Worm (Caenorhabditis elegans) whole organism, L3 larva: Measurements from ENCODE around the gene nspg-8.

Experiments
- ZK546.5 ChIP-seq: sonication (generic microtip); optimal IDR thresholded peaks from 2 replicates; lab custom pipeline; 2017; ENCODE audit warnings: missing biosample characterization, missing genetic modification characterization
- aly-2 ChIP-seq: fragments of 150-350 bp; optimal IDR thresholded peaks from 2 replicates; lab custom pipeline; 2014; ENCODE audit warnings: missing biosample characterization, missing genetic modification characterization
- ceh-16 ChIP-seq: sonication (generic microtip); optimal IDR thresholded peaks from 2 replicates; lab custom pipeline; 2017; ENCODE audit warnings: missing biosample characterization, missing genetic modification characterization
- egl-27 ChIP-seq: sonication (generic microtip); optimal IDR thresholded peaks from 4 replicates; lab custom pipeline; 2017; ENCODE audit warnings: missing biosample characterization, missing genetic modification reagents, missing genetic modification characterization
- elt-3 ChIP-seq, 3 experiments: fragments of 150-350 bp in 1 of 3; sonication (generic microtip) in 2 of 3; optimal IDR thresholded peaks; 2 replicates in 2 of 3; 4 replicates in 1 of 3; lab custom pipeline; 2014 to 2017; ENCODE audit warnings: missing biosample characterization in 3 of 3, missing genetic modification characterization in 3 of 3
- eor-1 ChIP-seq, 2 experiments: fragments of 150-350 bp; optimal IDR thresholded peaks; 2 replicates each; lab custom pipeline; 2014 to 2018; ENCODE audit warnings: missing biosample characterization in 2 of 2, missing genetic modification characterization in 2 of 2
- lin-39 ChIP-seq: fragments of 150-350 bp; optimal IDR thresholded peaks from 2 replicates; lab custom pipeline; 2018; ENCODE audit warnings: missing biosample characterization, missing genetic modification reagents, missing genetic modification characterization
- nhr-76 ChIP-seq: fragments of 150-350 bp; sonication (generic microtip); optimal IDR thresholded peaks from 5 replicates; lab custom pipeline; 2014; ENCODE audit warnings: missing biosample characterization, missing genetic modification characterization
- pha-4 ChIP-seq: fragments of 150-350 bp; optimal IDR thresholded peaks from 2 replicates; lab custom pipeline; 2014; ENCODE audit warnings: missing biosample characterization, missing genetic modification reagents, missing genetic modification characterization
- tbx-2 ChIP-seq: sonication (generic microtip); optimal IDR thresholded peaks from 2 replicates; lab custom pipeline; 2016; ENCODE audit warnings: mild to moderate bottlenecking, missing genetic modification characterization, missing compliant biosample characterization
- ztf-11 ChIP-seq: fragments of 150-350 bp; optimal IDR thresholded peaks from 2 replicates; lab custom pipeline; 2014; ENCODE audit warnings: missing biosample characterization, missing genetic modification characterization
- ztf-4 ChIP-seq: fragments of 150-350 bp; optimal IDR thresholded peaks from 2 replicates; lab custom pipeline; 2014; ENCODE audit warnings: missing biosample characterization, missing genetic modification characterization

DNA sequence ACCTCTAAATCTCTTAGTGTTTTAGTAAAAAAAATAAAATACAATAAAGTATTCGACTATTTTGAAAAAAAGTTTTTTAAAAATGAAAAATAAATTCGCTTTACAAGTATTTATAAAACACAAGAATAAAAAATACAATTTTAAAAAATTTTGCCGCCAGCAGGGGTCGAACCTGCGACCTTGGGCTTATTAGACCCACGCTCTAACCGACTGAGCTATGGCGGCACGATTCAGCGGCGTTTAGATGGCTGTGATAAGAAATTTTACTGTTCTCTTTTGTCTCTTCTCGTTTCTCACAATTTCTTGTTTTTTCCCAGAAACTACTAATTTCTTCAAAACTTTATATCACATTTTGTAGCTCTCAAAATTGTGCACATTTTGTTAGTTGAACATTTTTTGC is 18.7 kb upstream of the nspg-8 start:
- no peak for TF ChIP-seq pha-4 (tag; lab: Kevin White, UChicago)
- no peak for TF ChIP-seq ztf-11 (tag; lab: Kevin White, UChicago)
- TF ChIP-seq ceh-16 (tag; lab: Kevin White, UChicago), result no peak
- no peak for TF ChIP-seq eor-1 (tag; optimal IDR thresholded peaks at IDR 0.05; lab: Kevin White, UChicago)
- no peak for TF ChIP-seq egl-27 (tag; lab: Kevin White, UChicago)
- TF ChIP-seq ZK546.5 (tag; lab: Kevin White, UChicago), result no peak
- no peak for TF ChIP-seq nhr-76
- TF ChIP-seq elt-3 (tag; optimal IDR thresholded peaks at IDR 0.05; lab: Kevin White, UChicago), result no peak
- no peak for TF ChIP-seq tbx-2 (tag; lab: Kevin White, UChicago)
- TF ChIP-seq ztf-4 (tag; lab: Kevin White, UChicago), result no peak
- TF ChIP-seq aly-2, result no peak
- no peak for TF ChIP-seq lin-39 (tag; lab: Kevin White, UChicago)
